Worm (Caenorhabditis elegans) whole organism, L3 larva: ENCODE measurements around the gene qua-1.

ENCODE experiments used
- ama-1 ChIP-seq: fragments of 150-350 bp; optimal IDR thresholded peaks from 2 replicates; lab custom pipeline; 2018
- elt-2 ChIP-seq: sonication (generic microtip); optimal IDR thresholded peaks from 2 replicates; lab custom pipeline; 2016; ENCODE audit warnings: missing genetic modification reagents, mild to moderate bottlenecking, missing genetic modification characterization, missing compliant biosample characterization
- eor-1 ChIP-seq, 2 experiments: fragments of 150-350 bp; optimal IDR thresholded peaks; 2 replicates each; lab custom pipeline; 2014 to 2018; ENCODE audit warnings: missing biosample characterization in 2 of 2, missing genetic modification characterization in 2 of 2
- nhr-11 ChIP-seq: fragments of 150-350 bp; optimal IDR thresholded peaks from 2 replicates; lab custom pipeline; 2014; ENCODE audit warnings: missing biosample characterization, missing genetic modification characterization
- nhr-23 ChIP-seq: fragments of 150-350 bp; optimal IDR thresholded peaks from 2 replicates; lab custom pipeline; 2014; ENCODE audit warnings: missing biosample characterization, missing genetic modification reagents, missing genetic modification characterization
- nhr-67 ChIP-seq: fragments of 150-350 bp; optimal IDR thresholded peaks from 2 replicates; lab custom pipeline; 2014; ENCODE audit warnings: missing biosample characterization, missing genetic modification characterization
- nhr-77 ChIP-seq: fragments of 150-350 bp; optimal IDR thresholded peaks from 2 replicates; lab custom pipeline; 2014; ENCODE audit warnings: missing biosample characterization, missing genetic modification characterization
- pha-4 ChIP-seq: fragments of 150-350 bp; optimal IDR thresholded peaks from 2 replicates; lab custom pipeline; 2014; ENCODE audit warnings: missing biosample characterization, missing genetic modification reagents, missing genetic modification characterization
- unc-62 ChIP-seq: fragments of 150-350 bp; sonication (generic microtip); optimal IDR thresholded peaks from 4 replicates; lab custom pipeline; 2014; ENCODE audit warnings: missing biosample characterization, missing genetic modification reagents, missing genetic modification characterization
- ztf-4 ChIP-seq: fragments of 150-350 bp; optimal IDR thresholded peaks from 2 replicates; lab custom pipeline; 2014; ENCODE audit warnings: missing biosample characterization, missing genetic modification characterization

Gene qua-1

DNA sequence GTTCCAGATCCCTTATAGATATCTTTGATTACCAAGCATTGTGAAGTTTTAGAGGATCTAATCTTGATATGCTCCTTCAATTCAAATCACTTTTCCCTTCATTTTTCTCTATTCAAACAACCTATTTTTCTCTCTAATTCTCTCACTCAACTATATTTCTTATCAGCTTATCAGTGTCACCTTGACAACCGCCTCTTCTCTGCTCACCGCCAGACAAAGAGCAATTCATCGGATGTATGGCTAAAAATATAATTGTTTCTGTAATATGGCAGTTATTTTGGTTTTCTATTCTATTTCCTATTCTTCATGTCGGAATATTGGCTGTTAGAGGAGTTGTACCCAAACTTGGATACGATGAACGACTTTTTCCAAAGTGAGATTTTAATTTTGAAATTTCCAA, 51.1 kb downstream of the qua-1 start:
- TF ChIP-seq pha-4: no peak
- peak; percentile 53 for TF ChIP-seq elt-2 (tag; lab: Kevin White, UChicago)

- TF ChIP-seq eor-1 (tag; optimal IDR thresholded peaks at IDR 0.05; lab: Kevin White, UChicago): no peak
- no peak for TF ChIP-seq unc-62 (GFP tag; lab: Kevin White, UChicago)
- TF ChIP-seq nhr-77: no peak
- no peak for TF ChIP-seq ztf-4 (tag; lab: Kevin White, UChicago)
- no peak for TF ChIP-seq nhr-67 (tag; lab: Kevin White, UChicago)
- TF ChIP-seq nhr-11 (tag; lab: Kevin White, UChicago): no peak
- no peak for TF ChIP-seq nhr-23 (tag; lab: Kevin White, UChicago)
- no peak for TF ChIP-seq ama-1 (lab: Kevin White, UChicago)
Measured at ce11 chrII:8253160-8253793, 54.7 kb downstream of the qua-1 start, which contains the start of gene F35C11.5. TSS of gene F35C11.5 (plus strand) at chrII:8253743.
